Worm (Caenorhabditis elegans): ENCODE results near the gene sdz-5.
A peak's percentile ranks its signal among the peaks of the same experiment; 100 is the strongest.

sdz-5 gene

ce11 chrII:2973940-2974402 is 34.5 kb upstream of the sdz-5 start (continued):
- TF ChIP-seq ZK185.1 (tag; optimal IDR thresholded peaks at IDR 0.05; ENCODE audit: poor library complexity, severe bottlenecking) = peak; percentile 68
- TF ChIP-seq mxl-1 (tag; optimal IDR thresholded peaks at IDR 0.05) = no peak
- no peak for TF ChIP-seq ceh-91 (GFP tag; IDR thresholded peaks at IDR 0.05)
- no peak for TF ChIP-seq madf-8 (GFP tag; conservative IDR thresholded peaks at IDR 0.05)
- TF ChIP-seq nhr-27 (tag; optimal IDR thresholded peaks at IDR 0.05) = no peak
- TF ChIP-seq C06A6.2 (GFP tag; conservative IDR thresholded peaks at IDR 0.05) = peak; percentile 95
- peak; percentile 100 for TF ChIP-seq zfh-2 (GFP tag; conservative IDR thresholded peaks at IDR 0.05)
- TF ChIP-seq ama-1 (optimal IDR thresholded peaks at IDR 0.05) = no peak
- no peak for TF ChIP-seq ama-1 (GFP tag; optimal IDR thresholded peaks at IDR 0.05)
- no peak for TF ChIP-seq die-1 (tag; optimal IDR thresholded peaks at IDR 0.05)
- TF ChIP-seq F57C9.4 (tag; optimal IDR thresholded peaks at IDR 0.05) = peak; percentile 73
- peak; percentile 94 for TF ChIP-seq ekl-4 (GFP tag; IDR thresholded peaks at IDR 0.05)
- TF ChIP-seq athp-1 (tag; optimal IDR thresholded peaks at IDR 0.05) = peak; percentile 82
- TF ChIP-seq Y53F4B.3 (GFP tag; IDR thresholded peaks at IDR 0.05) = no peak
- TF ChIP-seq Y67H2A.10 (GFP tag; conservative IDR thresholded peaks at IDR 0.05) = peak; percentile 59; the same call in 1 of the 2 replicates
- peak; percentile 97 for TF ChIP-seq ztf-26 (tag; optimal IDR thresholded peaks at IDR 0.05)
- peak; percentile 91 for TF ChIP-seq egl-18 (GFP tag; IDR thresholded peaks at IDR 0.05)
- TF ChIP-seq let-526 (GFP tag; IDR thresholded peaks at IDR 0.05) = peak; percentile 92
- no peak for TF ChIP-seq snpc-3.4 (tag; optimal IDR thresholded peaks at IDR 0.05)
- TF ChIP-seq lsy-27 (tag; optimal IDR thresholded peaks at IDR 0.05; ENCODE audit: borderline replicate concordance, insufficient read depth) = no peak
- peak; percentile 4 for TF ChIP-seq sptf-2 (GFP tag; optimal IDR thresholded peaks at IDR 0.05)
- TF ChIP-seq mel-28 (tag; optimal IDR thresholded peaks at IDR 0.05; ENCODE audit: borderline replicate concordance) = peak; percentile 36
- no peak for TF ChIP-seq bed-1 (GFP tag; IDR thresholded peaks at IDR 0.05)
- peak; percentile 95 for TF ChIP-seq egl-44 (GFP tag; IDR thresholded peaks at IDR 0.05)
- TF ChIP-seq nhr-80 (tag; optimal IDR thresholded peaks at IDR 0.05) = peak; percentile 23
- no peak for TF ChIP-seq sdz-38 (tag; optimal IDR thresholded peaks at IDR 0.05)
- TF ChIP-seq ceh-100 (GFP tag; IDR thresholded peaks at IDR 0.05) = peak; percentile 86
- TF ChIP-seq cebp-2 (GFP tag; IDR thresholded peaks at IDR 0.05) = peak; percentile 78; the same call in 1 of the 2 replicates
- no peak for TF ChIP-seq fkh-3 (tag; optimal IDR thresholded peaks at IDR 0.05)
- TF ChIP-seq snpc-1.1 (tag; optimal IDR thresholded peaks at IDR 0.05; ENCODE audit: insufficient read depth) = no peak
- no peak; the same call in 1 of the 2 replicates for TF ChIP-seq F33H1.4 (GFP tag; IDR thresholded peaks at IDR 0.05)
- no peak for TF ChIP-seq ztf-18 (tag; optimal IDR thresholded peaks at IDR 0.05)
- TF ChIP-seq rpc-1 (optimal IDR thresholded peaks at IDR 0.05) = no peak
- TF ChIP-seq rpc-1 (tag; optimal IDR thresholded peaks at IDR 0.05) = no peak
- TF ChIP-seq hmg-20 (GFP tag; IDR thresholded peaks at IDR 0.05) = peak; percentile 54; the same call in 1 of the 2 replicates
- peak; percentile 17; the same call in 1 of the 2 replicates for TF ChIP-seq C17E4.6 (GFP tag; IDR thresholded peaks at IDR 0.05)
- no peak for TF ChIP-seq Y79H2A.3 (GFP tag; conservative IDR thresholded peaks at IDR 0.05)
- TF ChIP-seq atf-7 (tag; optimal IDR thresholded peaks at IDR 0.05) = peak; percentile 98
- TF ChIP-seq K12H6.12 (tag; optimal IDR thresholded peaks at IDR 0.05) = peak; percentile 93
- peak; percentile 18 for TF ChIP-seq madf-10 (tag; optimal IDR thresholded peaks at IDR 0.05)
- peak; percentile 96 for TF ChIP-seq somi-1 (GFP tag; optimal IDR thresholded peaks at IDR 0.05)
- no peak for TF ChIP-seq hlh-12 (tag; optimal IDR thresholded peaks at IDR 0.05)
- peak; percentile 43 for TF ChIP-seq ets-4 (GFP tag; optimal IDR thresholded peaks at IDR 0.05)
- no peak for TF ChIP-seq him-1 (tag; optimal IDR thresholded peaks at IDR 0.05)
- TF ChIP-seq ztf-28 (GFP tag; IDR thresholded peaks at IDR 0.05) = no peak
- peak; percentile 94 for TF ChIP-seq ztf-22 (GFP tag; optimal IDR thresholded peaks at IDR 0.05)
- TF ChIP-seq aptf-3 (GFP tag; IDR thresholded peaks at IDR 0.05) = 0 out of 2 replicates have a peak, but pooled peaks have one; percentile 16
- TF ChIP-seq dpl-1 (GFP tag; optimal IDR thresholded peaks at IDR 0.05) = peak; percentile 1
- peak; percentile 54 for TF ChIP-seq zim-3 (tag; optimal IDR thresholded peaks at IDR 0.05)
- no peak for TF ChIP-seq D2030.7 (GFP tag; IDR thresholded peaks at IDR 0.05)
